Fruit fly (Drosophila melanogaster): ENCODE results near the gene mRpL13.

DNA sequence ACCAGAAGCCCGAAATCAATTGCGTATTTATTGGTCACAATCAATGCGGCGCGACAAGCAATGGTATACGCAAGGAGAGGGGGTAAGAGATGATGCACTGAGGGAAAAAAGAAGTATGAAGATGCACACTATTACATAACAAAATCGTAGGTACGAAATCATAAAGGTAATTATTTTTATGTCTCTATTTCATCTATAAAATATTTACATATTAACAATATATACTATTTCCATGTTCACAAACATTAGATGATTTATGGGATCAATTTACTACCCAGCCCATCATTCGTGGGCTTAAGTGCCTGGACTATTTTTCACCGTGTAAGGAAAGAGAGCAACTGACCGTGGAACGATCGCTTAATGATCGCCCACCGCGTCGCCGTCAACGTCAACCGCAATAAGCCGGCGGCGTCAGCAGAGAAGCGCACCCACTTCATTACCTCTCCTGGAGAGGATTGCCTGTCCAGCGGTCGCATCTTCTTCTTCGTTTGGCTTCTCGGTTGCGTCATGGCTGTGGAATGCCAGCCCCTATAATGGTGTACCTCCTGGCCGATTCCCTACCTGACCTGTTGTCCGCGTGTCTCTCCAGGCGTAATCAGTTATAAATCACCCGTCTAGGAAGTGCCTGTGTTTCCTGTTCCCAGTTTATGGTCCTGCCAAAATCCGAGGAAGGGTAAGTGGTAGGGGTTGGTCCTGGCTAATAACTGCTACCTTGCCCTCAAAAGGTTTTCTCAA, 36.1 kb upstream of the mRpL13 start:
- TF ChIP-seq CG5204 (GFP tag; optimal IDR thresholded peaks at IDR 0.05) (no peak), Hr96 (GFP tag; optimal IDR thresholded peaks at IDR 0.05) (no peak), Mnt (GFP tag; optimal IDR thresholded peaks at IDR 0.05) (no peak), CG11617 (GFP tag; optimal IDR thresholded peaks at IDR 0.05) (no peak), CG12768 (GFP tag; optimal IDR thresholded peaks at IDR 0.05) (no peak), CG7045 (GFP tag; optimal IDR thresholded peaks at IDR 0.05) (no peak), toe (GFP tag; optimal IDR thresholded peaks at IDR 0.05) (no peak), CG1620 (GFP tag; optimal IDR thresholded peaks at IDR 0.05) (no peak), tj (GFP tag; optimal IDR thresholded peaks at IDR 0.05) (no peak), bab1 (GFP tag; optimal IDR thresholded peaks at IDR 0.05) (no peak)

All from whole organism, adult.